Worm (Caenorhabditis elegans) whole organism, L4 larva: ENCODE measurements around the gene srh-298.
A peak's percentile ranks its signal among the peaks of the same experiment; 100 is the strongest.
"Not testable (repeated sequence)": the region's sequence is repeated elsewhere in the genome, so short reads cannot be mapped to it uniquely, and the experiment has no call there.

Experiments used
- F44E2.7 ChIP-seq: fragments of 200-800 bp; sonication (Bioruptor generic); IDR thresholded peaks from 2 replicates; pipeline ENCODE4 v2.1.2; 2022; ENCODE audit warnings: missing genetic modification characterization, missing compliant biosample characterization
- F49E8.2 ChIP-seq: sonication (generic microtip); optimal IDR thresholded peaks from 2 replicates; lab custom pipeline; 2016; ENCODE audit warnings: missing compliant biosample characterization, mild to moderate bottlenecking, missing genetic modification characterization, borderline replicate concordance
- ceh-44 ChIP-seq: fragments of 200-800 bp; sonication (Bioruptor generic); IDR thresholded peaks from 2 replicates; pipeline ENCODE4 v1.3.6; 2022; ENCODE audit warnings: missing genetic modification reagents, missing genetic modification characterization, missing compliant biosample characterization
- ceh-82 ChIP-seq: sonication (generic microtip); optimal IDR thresholded peaks from 2 replicates; lab custom pipeline; 2017; ENCODE audit warnings: missing biosample characterization, missing genetic modification characterization
- ces-1 ChIP-seq: fragments of 150-350 bp; sonication (generic microtip); optimal IDR thresholded peaks from 4 replicates; lab custom pipeline; 2014; ENCODE audit warnings: missing biosample characterization, missing genetic modification reagents, missing genetic modification characterization
- ctbp-1 ChIP-seq: fragments of 200-800 bp; sonication (Bioruptor generic); IDR thresholded peaks from 2 replicates; pipeline ENCODE4 v1.3.6; 2022; ENCODE audit warnings: missing genetic modification reagents, missing genetic modification characterization, missing compliant biosample characterization
- dpl-1 ChIP-seq: fragments of 150-350 bp; optimal IDR thresholded peaks from 2 replicates; lab custom pipeline; 2014; ENCODE audit warnings: missing biosample characterization, missing genetic modification reagents, missing genetic modification characterization
- egl-43 ChIP-seq: fragments of 200-800 bp; sonication (Bioruptor generic); IDR thresholded peaks from 2 replicates; pipeline ENCODE4 v1.3.6; 2022; ENCODE audit warnings: missing genetic modification reagents, missing genetic modification characterization, missing compliant biosample characterization
- fos-1 ChIP-seq: fragments of 150-350 bp; optimal IDR thresholded peaks from 2 replicates; lab custom pipeline; 2014; ENCODE audit warnings: missing biosample characterization, missing genetic modification characterization
- lin-38 ChIP-seq: fragments of 200-800 bp; sonication (Bioruptor generic); IDR thresholded peaks from 2 replicates; pipeline ENCODE4 v1.3.6; 2022; ENCODE audit warnings: missing genetic modification reagents, missing genetic modification characterization, missing compliant biosample characterization
- lsy-2 ChIP-seq, 2 experiments: fragments of 150-350 bp in 1 of 2; sonication (generic microtip) in 1 of 2; optimal IDR thresholded peaks; 2 replicates each; lab custom pipeline; 2014 to 2017; ENCODE audit warnings: missing biosample characterization in 2 of 2, missing genetic modification characterization in 2 of 2
- nhr-237 ChIP-seq: sonication (generic microtip); optimal IDR thresholded peaks from 2 replicates; lab custom pipeline; 2017; ENCODE audit warnings: missing biosample characterization, missing genetic modification characterization
- rbr-2 ChIP-seq: sonication (generic microtip); optimal IDR thresholded peaks from 2 replicates; lab custom pipeline; 2016; ENCODE audit warnings: missing genotype, missing genetic modification characterization, missing compliant biosample characterization
- tag-97 ChIP-seq: fragments of 200-800 bp; sonication (Bioruptor generic); IDR thresholded peaks from 2 replicates; pipeline ENCODE4 v1.3.6; 2022; ENCODE audit warnings: missing genetic modification characterization, missing compliant biosample characterization
- unc-39 ChIP-seq: sonication (generic microtip); optimal IDR thresholded peaks from 2 replicates; lab custom pipeline; 2017; ENCODE audit warnings: missing biosample characterization, missing genetic modification characterization
- vab-7 ChIP-seq: fragments of 200-800 bp; sonication (Bioruptor generic); IDR thresholded peaks from 2 replicates; pipeline ENCODE4 v1.3.6; 2022; ENCODE audit warnings: missing genetic modification reagents, missing genetic modification characterization, missing compliant biosample characterization
- zfp-3 ChIP-seq: fragments of 200-800 bp; sonication (Bioruptor generic); conservative IDR thresholded peaks from 2 replicates; pipeline ENCODE4 v1.3.6; 2022; ENCODE audit warnings: missing genetic modification reagents, missing genetic modification characterization, missing compliant biosample characterization
- zip-2 ChIP-seq: fragments of 150-350 bp; optimal IDR thresholded peaks from 2 replicates; lab custom pipeline; 2014; ENCODE audit warnings: missing biosample characterization, missing genetic modification characterization

The srh-298 gene

ce11 chrV:17857901-17858300, 39.2 kb downstream of the srh-298 start (continued):
- TF ChIP-seq dpl-1 (GFP tag; lab: Kevin White, UChicago): peak; percentile 66
- TF ChIP-seq unc-39 (tag; lab: Kevin White, UChicago): no peak
- TF ChIP-seq, all 104 proteins: peak for 50

- no peak for TF ChIP-seq lin-38 (GFP tag; lab: Robert Waterston, UW)
- no peak for TF ChIP-seq zfp-3
- TF ChIP-seq ctbp-1 (GFP tag; lab: Robert Waterston, UW): no peak
- no peak for TF ChIP-seq fos-1 (tag; lab: Kevin White, UChicago)
- no peak for TF ChIP-seq nhr-237 (tag; lab: Kevin White, UChicago)
Measured at ce11 chrV:17859065-17859464, 40.4 kb downstream of the srh-298 start.

- no peak for TF ChIP-seq lsy-2 (tag; optimal IDR thresholded peaks at IDR 0.05; lab: Kevin White, UChicago)
- no peak for TF ChIP-seq nhr-237 (tag; lab: Kevin White, UChicago)
- no peak for TF ChIP-seq tag-97 (GFP tag; lab: Robert Waterston, UW)
- no peak for TF ChIP-seq ceh-82 (tag; lab: Kevin White, UChicago)
- TF ChIP-seq rbr-2 (tag; lab: Kevin White, UChicago): no peak
- TF ChIP-seq F49E8.2: peak; percentile 31
- TF ChIP-seq zip-2 (tag; lab: Kevin White, UChicago): no peak
- no peak for TF ChIP-seq ceh-44
- TF ChIP-seq, all 104 proteins: peak for 1
Measured at ce11 chrV:17859519-17859918, 40.9 kb downstream of the srh-298 start.

ce11 chrV:17865309-17865708, 46.6 kb downstream of the srh-298 start, which contains the start of gene Y59A8A.8:
TSS of gene Y59A8A.8 (plus strand) at chrV:17865609.
- not testable (repeated sequence) for TF ChIP-seq vab-7, egl-43, F44E2.7 (GFP tag; lab: Robert Waterston, UW)

- peak in 1 of 2 experiments; percentile 47 for TF ChIP-seq lsy-2 (tag; optimal IDR thresholded peaks at IDR 0.05; lab: Kevin White, UChicago)
- TF ChIP-seq lin-38 (GFP tag; lab: Robert Waterston, UW): peak; percentile 92
- no peak for TF ChIP-seq ces-1
- peak; percentile 8 for TF ChIP-seq dpl-1 (GFP tag; lab: Kevin White, UChicago)
- TF ChIP-seq, all 104 proteins: peak for 3
Measured at ce11 chrV:17870569-17870968, 51.9 kb downstream of the srh-298 start, which contains the start of gene csn-1. TSS of gene csn-1 (minus strand) at chrV:17870651.
